Fruit fly (Drosophila melanogaster) whole organism, embryonic: ENCODE results near the gene Polr3F.

ENCODE experiments used
- Atf6 ChIP-seq: fragments of 200-800 bp; sonication (Bioruptor generic); IDR thresholded peaks from 2 replicates; pipeline ENCODE4 v1.3.6; 2022; ENCODE audit warnings: missing biosample characterization, missing genetic modification characterization
- Awh ChIP-seq: fragments of 200-800 bp; sonication (Bioruptor generic); IDR thresholded peaks from 2 replicates; pipeline ENCODE4, ENCODE4 v1.3.6; 2022; ENCODE audit warnings: missing biosample characterization, missing genetic modification characterization
- Bteb2 ChIP-seq: fragments of 200-800 bp; sonication (Bioruptor generic); optimal IDR thresholded peaks from 2 replicates; lab custom pipeline; 2016; ENCODE audit warnings: missing biosample characterization, missing genetic modification characterization
- CG10147 ChIP-seq: fragments of 200-800 bp; sonication (Bioruptor generic); optimal IDR thresholded peaks from 2 replicates; lab custom pipeline; 2019; ENCODE audit warnings: missing biosample characterization, mild to moderate bottlenecking, missing genetic modification characterization, moderate library complexity
- CG11247 ChIP-seq: fragments of 200-800 bp; sonication (Bioruptor generic); IDR thresholded peaks from 2 replicates; pipeline ENCODE4 v1.3.6; 2022; ENCODE audit warnings: missing biosample characterization, missing genetic modification characterization
- CG11695 ChIP-seq: fragments of 200-800 bp; sonication (Bioruptor generic); IDR thresholded peaks from 3 replicates; pipeline ENCODE4 v1.3.6; 2022; ENCODE audit warnings: missing biosample characterization, missing genetic modification characterization
- CG13894 ChIP-seq: fragments of 200-800 bp; sonication (Bioruptor generic); optimal IDR thresholded peaks from 3 replicates; lab custom pipeline; 2018; ENCODE audit warnings: missing biosample characterization, mild to moderate bottlenecking, missing genetic modification characterization, moderate library complexity
- CG14050 ChIP-seq: fragments of 200-800 bp; sonication (Bioruptor generic); IDR thresholded peaks from 3 replicates; pipeline ENCODE4 v1.3.6; 2022; ENCODE audit warnings: missing biosample characterization, missing genetic modification characterization
- CG14441 ChIP-seq: fragments of 200-800 bp; sonication (Bioruptor generic); IDR thresholded peaks from 2 replicates; pipeline ENCODE4 v1.3.6; 2022; ENCODE audit warnings: missing biosample characterization, missing genetic modification characterization
- CG3281 ChIP-seq: fragments of 200-800 bp; sonication (Bioruptor generic); optimal IDR thresholded peaks from 3 replicates; lab custom pipeline; 2017; ENCODE audit warnings: missing biosample characterization, mild to moderate bottlenecking, missing genetic modification characterization
- CG34422 ChIP-seq: fragments of 200-800 bp; sonication (Bioruptor generic); IDR thresholded peaks from 3 replicates; pipeline ENCODE4 v1.3.6; 2022; ENCODE audit warnings: missing biosample characterization, missing genetic modification characterization
- CG3847 ChIP-seq: fragments of 200-800 bp; sonication (Bioruptor generic); IDR thresholded peaks from 2 replicates; pipeline ENCODE4 v1.3.6; 2022; ENCODE audit warnings: missing biosample characterization, missing genetic modification characterization
- CG4707 ChIP-seq: fragments of 200-800 bp; sonication (Bioruptor generic); optimal IDR thresholded peaks from 2 replicates; lab custom pipeline; 2018; ENCODE audit warnings: missing biosample characterization, mild to moderate bottlenecking, missing genetic modification characterization, moderate library complexity
- CG6254 ChIP-seq: fragments of 200-800 bp; sonication (Bioruptor generic); optimal IDR thresholded peaks from 3 replicates; lab custom pipeline; 2017; ENCODE audit warnings: mild to moderate bottlenecking, missing biosample characterization, missing genetic modification reagents, missing genetic modification characterization
- CG9797 ChIP-seq: fragments of 200-800 bp; sonication (Bioruptor generic); optimal IDR thresholded peaks from 3 replicates; lab custom pipeline; 2018; ENCODE audit warnings: missing biosample characterization, mild to moderate bottlenecking, missing genetic modification characterization
- CoRest ChIP-seq: fragments of 200-800 bp; sonication (Bioruptor generic); optimal IDR thresholded peaks from 3 replicates; lab custom pipeline; 2018; ENCODE audit warnings: missing biosample characterization, mild to moderate bottlenecking, missing genetic modification characterization, moderate library complexity
- Dref ChIP-seq: fragments of 200-800 bp; sonication (Bioruptor generic); IDR thresholded peaks from 2 replicates; pipeline ENCODE4 v1.3.6; 2022; ENCODE audit warnings: missing biosample characterization, missing genetic modification characterization
- Elba2 ChIP-seq: fragments of 200-800 bp; sonication (Bioruptor generic); optimal IDR thresholded peaks from 3 replicates; lab custom pipeline; 2016; ENCODE audit warnings: missing biosample characterization, missing genetic modification characterization
- GATAe ChIP-seq: fragments of 200-800 bp; sonication (Bioruptor generic); conservative IDR thresholded peaks from 2 replicates; pipeline ENCODE4 v1.3.6; 2022; ENCODE audit warnings: missing biosample characterization, missing genetic modification characterization
- HmgD ChIP-seq: fragments of 200-800 bp; sonication (Bioruptor generic); optimal IDR thresholded peaks from 3 replicates; lab custom pipeline; 2016; ENCODE audit warnings: missing biosample characterization, missing genetic modification characterization
- Hmx ChIP-seq: fragments of 200-800 bp; sonication (Bioruptor generic); optimal IDR thresholded peaks from 2 replicates; lab custom pipeline; 2016; ENCODE audit warnings: missing biosample characterization, missing genetic modification characterization
- Hsf ChIP-seq: fragments of 200-800 bp; sonication (Bioruptor generic); optimal IDR thresholded peaks from 3 replicates; lab custom pipeline; 2016; ENCODE audit warnings: missing biosample characterization, missing genetic modification characterization
- Mad ChIP-seq: fragments of 200-800 bp; sonication (Bioruptor generic); optimal IDR thresholded peaks from 2 replicates; lab custom pipeline; 2016; ENCODE audit warnings: missing biosample characterization, missing genetic modification characterization
- Neu2 ChIP-seq: fragments of 200-800 bp; sonication (Bioruptor generic); optimal IDR thresholded peaks from 3 replicates; lab custom pipeline; 2016; ENCODE audit warnings: missing biosample characterization, missing genetic modification characterization, borderline replicate concordance
- Nf-YB ChIP-seq: fragments of 200-800 bp; sonication (Bioruptor generic); optimal IDR thresholded peaks from 3 replicates; lab custom pipeline; 2019; ENCODE audit warnings: missing biosample characterization, mild to moderate bottlenecking, missing genetic modification characterization, moderate library complexity
- PHDP ChIP-seq: fragments of 200-800 bp; sonication (Bioruptor generic); optimal IDR thresholded peaks from 3 replicates; lab custom pipeline; 2018; ENCODE audit warnings: missing biosample characterization, mild to moderate bottlenecking, missing genetic modification characterization, moderate library complexity
- Ravus ChIP-seq: fragments of 200-800 bp; sonication (Bioruptor generic); IDR thresholded peaks from 2 replicates; pipeline ENCODE4 v1.3.6; 2022; ENCODE audit warnings: missing biosample characterization, missing genetic modification characterization
- Spps ChIP-seq: fragments of 200-800 bp; sonication (Bioruptor generic); optimal IDR thresholded peaks from 2 replicates; lab custom pipeline; 2018; ENCODE audit warnings: missing biosample characterization, mild to moderate bottlenecking, missing genetic modification characterization
- Sry-δ ChIP-seq: fragments of 200-800 bp; sonication (Bioruptor generic); optimal IDR thresholded peaks from 2 replicates; lab custom pipeline; 2016; ENCODE audit warnings: missing biosample characterization, missing genetic modification characterization
- TFAM ChIP-seq: fragments of 200-800 bp; sonication (Bioruptor generic); optimal IDR thresholded peaks from 2 replicates; lab custom pipeline; 2017; ENCODE audit warnings: missing biosample characterization, missing genetic modification characterization, inconsistent platforms
- Vsx1 ChIP-seq: fragments of 200-800 bp; sonication (Bioruptor generic); optimal IDR thresholded peaks from 2 replicates; lab custom pipeline; 2017; ENCODE audit warnings: missing biosample characterization, mild to moderate bottlenecking, missing genetic modification characterization, missing genetic modification reagents
- ab ChIP-seq: fragments of 200-800 bp; sonication (Bioruptor generic); optimal IDR thresholded peaks from 2 replicates; lab custom pipeline; 2016; ENCODE audit warnings: missing biosample characterization, missing genetic modification characterization
- ato ChIP-seq: fragments of 200-800 bp; sonication (Bioruptor generic); IDR thresholded peaks from 2 replicates; pipeline ENCODE4 v1.3.6; 2022; ENCODE audit warnings: missing biosample characterization, missing genetic modification characterization; ENCODE audit not compliant: partially characterized antibody
- bcd ChIP-seq: fragments of 200-800 bp; sonication (Bioruptor generic); optimal IDR thresholded peaks from 2 replicates; lab custom pipeline; 2017; ENCODE audit warnings: missing biosample characterization, mild to moderate bottlenecking, missing genetic modification characterization
- disco-r ChIP-seq: fragments of 200-800 bp; sonication (Bioruptor generic); optimal IDR thresholded peaks from 2 replicates; lab custom pipeline; 2016; ENCODE audit warnings: missing biosample characterization, missing genetic modification characterization
- dm ChIP-seq: fragments of 200-800 bp; sonication (Bioruptor generic); optimal IDR thresholded peaks from 3 replicates; lab custom pipeline; 2016; ENCODE audit warnings: missing biosample characterization, missing genetic modification characterization
- esg ChIP-seq: fragments of 200-800 bp; sonication (Bioruptor generic); conservative IDR thresholded peaks from 2 replicates; pipeline ENCODE4 v1.3.6; 2022; ENCODE audit warnings: missing biosample characterization, missing genetic modification characterization
- fd96Cb ChIP-seq: fragments of 200-800 bp; sonication (Bioruptor generic); optimal IDR thresholded peaks from 2 replicates; lab custom pipeline; 2018; ENCODE audit warnings: missing biosample characterization, mild to moderate bottlenecking, missing genetic modification characterization, moderate library complexity
- gro ChIP-seq: fragments of 200-800 bp; sonication (Bioruptor generic); optimal IDR thresholded peaks from 2 replicates; lab custom pipeline; 2016; ENCODE audit warnings: missing biosample characterization, missing genetic modification characterization
- gt ChIP-seq: fragments of 200-800 bp; sonication (Bioruptor generic); IDR thresholded peaks from 2 replicates; pipeline ENCODE4 v1.3.6; 2022; ENCODE audit warnings: missing biosample characterization, missing genetic modification characterization
- hkb ChIP-seq, 2 experiments: fragments of 200-800 bp in 1 of 2; fragments of >200 bp in 1 of 2; sonication (Bioruptor generic) in 1 of 2; IDR thresholded peaks in 1 of 2; optimal IDR thresholded peaks in 1 of 2; 2 replicates each; pipeline versions ENCODE4 v1.3.6 to Lab custom; 2017 to 2022; ENCODE audit warnings: missing biosample characterization in 1 of 2, missing genetic modification characterization in 1 of 2
- jing ChIP-seq: fragments of 200-800 bp; sonication (Bioruptor generic); optimal IDR thresholded peaks from 2 replicates; lab custom pipeline; 2018; ENCODE audit warnings: missing biosample characterization, mild to moderate bottlenecking, missing genetic modification characterization
- jumu ChIP-seq: fragments of 200-800 bp; sonication (Bioruptor generic); optimal IDR thresholded peaks from 3 replicates; lab custom pipeline; 2016; ENCODE audit warnings: missing biosample characterization, missing genetic modification characterization
- prd ChIP-seq, 3 experiments: fragments of >200 bp in 2 of 3; fragments of 200-800 bp in 1 of 3; sonication (Bioruptor generic) in 1 of 3; optimal IDR thresholded peaks in 2 of 3; IDR thresholded peaks in 1 of 3; 2 replicates in 2 of 3; 3 replicates in 1 of 3; pipeline versions ENCODE4 v1.3.6 to Lab custom; 2017 to 2022; ENCODE audit warnings: missing biosample characterization in 1 of 3, missing genetic modification characterization in 1 of 3
- repo ChIP-seq: fragments of 200-800 bp; sonication (Bioruptor generic); optimal IDR thresholded peaks from 2 replicates; lab custom pipeline; 2016; ENCODE audit warnings: missing biosample characterization, missing genetic modification characterization
- ro ChIP-seq: fragments of 200-800 bp; sonication (Bioruptor generic); IDR thresholded peaks from 2 replicates; pipeline ENCODE4 v1.3.6; 2022; ENCODE audit warnings: missing biosample characterization, missing genetic modification characterization
- run ChIP-seq: fragments of 200-800 bp; sonication (Bioruptor generic); optimal IDR thresholded peaks from 3 replicates; lab custom pipeline; 2018; ENCODE audit warnings: missing biosample characterization, mild to moderate bottlenecking, missing genetic modification characterization
- schlank ChIP-seq: fragments of 200-800 bp; sonication (Bioruptor generic); optimal IDR thresholded peaks from 2 replicates; lab custom pipeline; 2018; ENCODE audit warnings: missing biosample characterization, mild to moderate bottlenecking, missing genetic modification characterization
- ttk ChIP-seq: fragments of 200-800 bp; sonication (Bioruptor generic); IDR thresholded peaks from 2 replicates; pipeline ENCODE4 v2.1.2; 2022; ENCODE audit warnings: missing biosample characterization, missing genetic modification characterization
- usp ChIP-seq: fragments of >200 bp; optimal IDR thresholded peaks from 2 replicates; lab custom pipeline; 2017; ENCODE audit warnings: missing biosample characterization, missing genetic modification characterization

Polr3F gene

dm6 chr3R:22358810-22359209, 8.4 kb downstream of the Polr3F start (continued):
- TF ChIP-seq gro (GFP tag; lab: Kevin White, UChicago) (peak; percentile 20), CG3281 (GFP tag; lab: Kevin White, UChicago) (peak; percentile 52), run (tag; lab: Kevin White, UChicago) (no peak), PHDP (peak; percentile 77), jing (GFP tag; lab: Kevin White, UChicago) (peak; percentile 23), CG13894 (tag; lab: Kevin White, UChicago) (no peak), repo (GFP tag; lab: Kevin White, UChicago) (no peak), dm (GFP tag; lab: Kevin White, UChicago) (no peak), CG10147 (GFP tag; lab: Kevin White, UChicago) (peak; percentile 40), usp (no peak), TFAM (GFP tag; lab: Kevin White, UChicago) (peak; percentile 17), CG14441 (GFP tag; lab: Robert Waterston, UW) (peak; percentile 82), schlank (no peak), CG4707 (GFP tag; lab: Kevin White, UChicago) (peak; percentile 67), ato (no peak), disco-r (GFP tag; lab: Kevin White, UChicago) (no peak), HmgD (GFP tag; lab: Kevin White, UChicago) (peak; percentile 20), bcd (GFP tag; lab: Kevin White, UChicago) (peak; percentile 62), Sry-δ (GFP tag; lab: Kevin White, UChicago) (peak; percentile 32), CG11247 (GFP tag; lab: Robert Waterston, UW) (peak; percentile 77), CG14050 (GFP tag; lab: Robert Waterston, UW) (peak; percentile 52; the same call in 1 of the 3 replicates), Awh (GFP tag; lab: Robert Waterston, UW) (peak; percentile 83), GATAe (0 out of 2 replicates have a peak, but pooled peaks have one; percentile 14), Spps (peak; percentile 82), Neu2 (GFP tag; lab: Kevin White, UChicago) (no peak), CG34422 (GFP tag; lab: Robert Waterston, UW) (peak; percentile 62; the same call in 1 of the 3 replicates), Dref (GFP tag; lab: Robert Waterston, UW) (no peak), Vsx1 (peak; percentile 59), fd96Cb (tag; lab: Kevin White, UChicago) (peak; percentile 77), CG6254 (peak; percentile 83), prd (optimal IDR thresholded peaks at IDR 0.05; lab: Kevin White, UChicago) (no peak), prd (GFP tag; IDR thresholded peaks at IDR 0.05; lab: Robert Waterston, UW) (peak; percentile 79), Bteb2 (GFP tag; lab: Kevin White, UChicago) (peak; percentile 36), Elba2 (GFP tag; lab: Kevin White, UChicago) (no peak), ab (GFP tag; lab: Kevin White, UChicago) (no peak), esg (GFP tag; lab: Robert Waterston, UW) (peak; percentile 24; the same call in 1 of the 2 replicates), CG11695 (GFP tag; lab: Robert Waterston, UW) (peak; percentile 85), CoRest (tag; lab: Kevin White, UChicago) (peak; percentile 68), Mad (peak; percentile 52), hkb (optimal IDR thresholded peaks at IDR 0.05; lab: Kevin White, UChicago) (no peak), hkb (GFP tag; IDR thresholded peaks at IDR 0.05; lab: Robert Waterston, UW) (peak; percentile 74), ttk (GFP tag; lab: Robert Waterston, UW) (peak; percentile 72), Nf-YB (GFP tag; lab: Kevin White, UChicago) (peak; percentile 59), Ravus (GFP tag; lab: Robert Waterston, UW) (no peak; the same call in 1 of the 2 replicates), Hsf (GFP tag; lab: Kevin White, UChicago) (peak; percentile 51), ro (GFP tag; lab: Robert Waterston, UW) (0 out of 2 replicates have a peak, but pooled peaks have one; percentile 40), Atf6 (peak; percentile 34; the same call in 1 of the 2 replicates), jumu (GFP tag; lab: Kevin White, UChicago) (no peak), CG3847 (GFP tag; lab: Robert Waterston, UW) (peak; percentile 39), Hmx (GFP tag; lab: Kevin White, UChicago) (no peak), CG9797 (GFP tag; lab: Kevin White, UChicago) (no peak), gt (GFP tag; lab: Robert Waterston, UW) (no peak)
